Fruit fly (Drosophila melanogaster): ENCODE results near the gene RpS19b.

- no peak for TF ChIP-seq pan (optimal IDR thresholded peaks at IDR 0.05)
- TF ChIP-seq psq (optimal IDR thresholded peaks at IDR 0.05) = no peak
- no peak for TF ChIP-seq Dll (optimal IDR thresholded peaks at IDR 0.05)
- TF ChIP-seq CG8478 (optimal IDR thresholded peaks at IDR 0.05) = no peak
- no peak for TF ChIP-seq EcR (GFP tag; optimal IDR thresholded peaks at IDR 0.05)
- no peak for TF ChIP-seq usp (GFP tag; optimal IDR thresholded peaks at IDR 0.05)
These were observed 2.1 kb downstream of the RpS19b start, which contains the start of the genes Rpt2 and CG13599 for dm6 chr3R:23931095-23931728.

All from whole organism.